Fruit fly (Drosophila melanogaster): ENCODE results near the gene RpL3.

DNA sequence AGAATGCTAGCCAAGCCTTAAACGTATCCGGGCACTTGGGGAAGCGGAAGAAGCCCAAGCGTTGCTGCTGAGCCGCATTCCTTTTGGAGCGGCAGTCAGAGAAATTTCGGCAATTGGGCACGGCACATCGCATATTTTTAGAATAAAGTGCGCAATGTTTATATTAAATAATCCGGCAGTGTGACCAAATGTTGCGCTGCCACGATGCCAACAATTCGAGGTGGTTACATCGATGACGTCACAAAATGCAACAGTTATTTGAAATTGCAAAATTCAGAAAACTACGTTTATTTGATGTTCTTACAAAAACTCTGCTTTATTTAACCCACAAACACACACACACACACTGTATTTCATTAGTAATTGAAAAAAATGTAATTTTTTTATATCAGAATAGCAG, 1.8 kb upstream of the RpL3 start, which contains the start of gene CG6689:
- TF ChIP-seq Sry-β (GFP tag; optimal IDR thresholded peaks at IDR 0.05) = no peak
- TF ChIP-seq sug (tag; optimal IDR thresholded peaks at IDR 0.05) = peak; percentile 25
- no peak for TF ChIP-seq dmrt99B (tag; optimal IDR thresholded peaks at IDR 0.05)
- no peak for TF ChIP-seq CG16863 (GFP tag; optimal IDR thresholded peaks at IDR 0.05)
- no peak for TF ChIP-seq fru (optimal IDR thresholded peaks at IDR 0.05)
- TF ChIP-seq Doc3 (GFP tag; IDR thresholded peaks at IDR 0.05; ENCODE audit: partially characterized antibody) = no peak
- TF ChIP-seq bab2 (GFP tag; optimal IDR thresholded peaks at IDR 0.05) = no peak
